Fruit fly (Drosophila melanogaster) S2 (cell line): Measurements from ENCODE around the gene CG14441.

Experiments
- CG8478 ChIP-seq: fragments of >200 bp; optimal IDR thresholded peaks from 2 replicates; lab custom pipeline; 2018
- CTCF ChIP-seq, 2 experiments: fragments of >200 bp; optimal IDR thresholded peaks; 2 replicates each; lab custom pipeline; 2018

dm6 chrX:6694105-6694788 is 5.1 kb upstream of the CG14441 start:
- TF ChIP-seq CG8478 (lab: Kevin White, UChicago), result no peak
- no peak for TF ChIP-seq CTCF (optimal IDR thresholded peaks at IDR 0.05; lab: Kevin White, UChicago)
